Fruit fly (Drosophila melanogaster): Measurements from ENCODE around the gene AdamTS-A.
A peak's percentile ranks its signal among the peaks of the same experiment; 100 is the strongest.

Gene AdamTS-A

dm6 chr3R:15472753-15473212 lies 3.2 kb downstream of the AdamTS-A start (continued):
- TF ChIP-seq sqz (GFP tag; optimal IDR thresholded peaks at IDR 0.05) (peak; percentile 6), CG7786 (GFP tag; optimal IDR thresholded peaks at IDR 0.05) (peak; percentile 45), CG13624 (GFP tag; optimal IDR thresholded peaks at IDR 0.05) (peak; percentile 43), phol (tag; optimal IDR thresholded peaks at IDR 0.05) (peak; percentile 48), bcd (GFP tag; optimal IDR thresholded peaks at IDR 0.05) (peak; percentile 37), nmo (GFP tag; optimal IDR thresholded peaks at IDR 0.05) (peak; percentile 43), CG16863 (GFP tag; optimal IDR thresholded peaks at IDR 0.05) (peak; percentile 12), rib (GFP tag; IDR thresholded peaks at IDR 0.05) (no peak), Nf-YA (GFP tag; IDR thresholded peaks at IDR 0.05) (no peak), jigr1 (GFP tag; IDR thresholded peaks at IDR 0.05) (no peak), ranshi (GFP tag; IDR thresholded peaks at IDR 0.05) (peak; percentile 35; the same call in 1 of the 2 replicates), Asciz (GFP tag; optimal IDR thresholded peaks at IDR 0.05) (no peak), row (GFP tag; IDR thresholded peaks at IDR 0.05) (peak; percentile 62; the same call in 2 of the 3 replicates), sug (tag; optimal IDR thresholded peaks at IDR 0.05) (peak; percentile 30), Meics (GFP tag; optimal IDR thresholded peaks at IDR 0.05) (peak; percentile 63), esg (GFP tag; conservative IDR thresholded peaks at IDR 0.05) (peak; percentile 33; the same call in 1 of the 2 replicates), CG17361 (GFP tag; IDR thresholded peaks at IDR 0.05) (peak; percentile 62; the same call in 2 of the 3 replicates), tx (GFP tag; optimal IDR thresholded peaks at IDR 0.05) (no peak), fd64A (GFP tag; optimal IDR thresholded peaks at IDR 0.05) (no peak), CG6254 (GFP tag; optimal IDR thresholded peaks at IDR 0.05) (no peak), chif (GFP tag; optimal IDR thresholded peaks at IDR 0.05) (peak; percentile 7 to 18), Hmr (GFP tag; optimal IDR thresholded peaks at IDR 0.05) (peak; percentile 30), fd102C (GFP tag; optimal IDR thresholded peaks at IDR 0.05) (no peak), CG12659 (GFP tag; optimal IDR thresholded peaks at IDR 0.05) (peak; percentile 32), prd (optimal IDR thresholded peaks at IDR 0.05) (no peak), prd (GFP tag; IDR thresholded peaks at IDR 0.05) (peak; percentile 47; the same call in 2 of the 3 replicates), ftz-f1 (GFP tag; optimal IDR thresholded peaks at IDR 0.05) (no peak), CG10979 (tag; optimal IDR thresholded peaks at IDR 0.05) (peak; percentile 29), trem (tag; optimal IDR thresholded peaks at IDR 0.05) (no peak), tgo (GFP tag; IDR thresholded peaks at IDR 0.05) (peak; percentile 43; the same call in 1 of the 3 replicates), gsb-n (tag; optimal IDR thresholded peaks at IDR 0.05) (no peak), CG3847 (GFP tag; IDR thresholded peaks at IDR 0.05) (peak; percentile 47; the same call in 1 of the 2 replicates), CG12155 (GFP tag; optimal IDR thresholded peaks at IDR 0.05) (peak; percentile 35), MESR4 (GFP tag; optimal IDR thresholded peaks at IDR 0.05) (no peak), sob (GFP tag; IDR thresholded peaks at IDR 0.05) (peak; percentile 47; the same call in 1 of the 2 replicates), CG7928 (GFP tag; optimal IDR thresholded peaks at IDR 0.05) (peak; percentile 6), CG3281 (GFP tag; optimal IDR thresholded peaks at IDR 0.05) (peak; percentile 73), HmgZ (tag; optimal IDR thresholded peaks at IDR 0.05) (peak; percentile 19), Side (GFP tag; optimal IDR thresholded peaks at IDR 0.05) (no peak), caup (GFP tag; optimal IDR thresholded peaks at IDR 0.05; ENCODE audit: severe bottlenecking) (peak; percentile 43), CG17802 (tag; optimal IDR thresholded peaks at IDR 0.05) (no peak), Six4 (GFP tag; optimal IDR thresholded peaks at IDR 0.05) (no peak), CG6272 (GFP tag; IDR thresholded peaks at IDR 0.05) (no peak), CG10274 (GFP tag; optimal IDR thresholded peaks at IDR 0.05) (peak; percentile 19), MBD-R2 (GFP tag; IDR thresholded peaks at IDR 0.05) (peak; percentile 20; the same call in 1 of the 2 replicates), corto (GFP tag; optimal IDR thresholded peaks at IDR 0.05) (no peak), CG17612 (GFP tag; IDR thresholded peaks at IDR 0.05) (no peak), CG17829 (tag; optimal IDR thresholded peaks at IDR 0.05) (peak; percentile 10), CG2875 (GFP tag; optimal IDR thresholded peaks at IDR 0.05) (no peak), lola (GFP tag; optimal IDR thresholded peaks at IDR 0.05) (no peak)

All from whole organism, embryonic.